Worm (Caenorhabditis elegans) whole organism, late embryonic: Measurements from ENCODE around the gene M60.7.

Experiments
- C08G9.2 ChIP-seq: sonication (generic microtip); optimal IDR thresholded peaks from 2 replicates; lab custom pipeline; 2016; ENCODE audit warnings: mild to moderate bottlenecking, missing genetic modification characterization, moderate library complexity, missing compliant biosample characterization
- F13H6.1 ChIP-seq: sonication (generic microtip); optimal IDR thresholded peaks from 2 replicates; lab custom pipeline; 2016; ENCODE audit warnings: missing genetic modification characterization, missing compliant biosample characterization
- K02D7.2 ChIP-seq: sonication (generic microtip); optimal IDR thresholded peaks from 2 replicates; lab custom pipeline; 2017; ENCODE audit warnings: mild to moderate bottlenecking, missing genetic modification characterization, missing compliant biosample characterization
- K09A11.1 ChIP-seq: sonication (generic microtip); optimal IDR thresholded peaks from 2 replicates; lab custom pipeline; 2017; ENCODE audit warnings: antibody characterized with exemption, mild to moderate bottlenecking, missing genetic modification characterization, missing compliant biosample characterization; ENCODE audit not compliant: insufficient read depth
- ceh-18 ChIP-seq: sonication (generic microtip); optimal IDR thresholded peaks from 2 replicates; lab custom pipeline; 2016; ENCODE audit warnings: missing genetic modification characterization, missing compliant biosample characterization
- ceh-2 ChIP-seq: sonication (generic microtip); optimal IDR thresholded peaks from 2 replicates; lab custom pipeline; 2016; ENCODE audit warnings: missing genotype, missing genetic modification characterization, missing compliant biosample characterization
- ceh-24 ChIP-seq: sonication (generic microtip); optimal IDR thresholded peaks from 2 replicates; lab custom pipeline; 2016; ENCODE audit warnings: mild to moderate bottlenecking, missing genetic modification characterization, missing compliant biosample characterization
- ceh-30 ChIP-seq: fragments of 150-350 bp; optimal IDR thresholded peaks from 2 replicates; lab custom pipeline; 2014; ENCODE audit warnings: missing biosample characterization, missing genetic modification characterization
- ceh-34 ChIP-seq: sonication (generic microtip); optimal IDR thresholded peaks from 2 replicates; lab custom pipeline; 2016; ENCODE audit warnings: mild to moderate bottlenecking, missing genetic modification characterization, missing compliant biosample characterization
- ceh-45 ChIP-seq: fragments of 200-800 bp; sonication (Bioruptor generic); IDR thresholded peaks from 2 replicates; pipeline ENCODE4 v1.3.6; 2022; ENCODE audit warnings: missing genetic modification reagents, missing genetic modification characterization, missing compliant biosample characterization
- ceh-6 ChIP-seq: fragments of 200-800 bp; sonication (Bioruptor generic); optimal IDR thresholded peaks from 2 replicates; lab custom pipeline; 2018; ENCODE audit warnings: mild to moderate bottlenecking, missing genetic modification characterization, missing compliant biosample characterization
- che-1 ChIP-seq: sonication (generic microtip); optimal IDR thresholded peaks from 2 replicates; lab custom pipeline; 2016; ENCODE audit warnings: mild to moderate bottlenecking, missing genetic modification characterization, missing compliant biosample characterization
- dmd-4 ChIP-seq: sonication (generic microtip); optimal IDR thresholded peaks from 2 replicates; lab custom pipeline; 2016; ENCODE audit warnings: borderline replicate concordance, missing genetic modification characterization, missing compliant biosample characterization
- elt-4 ChIP-seq: sonication (generic microtip); optimal IDR thresholded peaks from 2 replicates; lab custom pipeline; 2016; ENCODE audit warnings: missing genetic modification characterization, missing compliant biosample characterization
- ets-4 ChIP-seq: sonication (generic microtip); optimal IDR thresholded peaks from 2 replicates; lab custom pipeline; 2016; ENCODE audit warnings: missing genetic modification characterization, missing compliant biosample characterization
- eyg-1 ChIP-seq: sonication (generic microtip); optimal IDR thresholded peaks from 2 replicates; lab custom pipeline; 2016; ENCODE audit warnings: missing genotype, missing genetic modification characterization, missing compliant biosample characterization
- fax-1 ChIP-seq: sonication (generic microtip); optimal IDR thresholded peaks from 2 replicates; lab custom pipeline; 2016; ENCODE audit warnings: missing genotype, missing genetic modification characterization, missing compliant biosample characterization
- hlh-15 ChIP-seq: sonication (generic microtip); optimal IDR thresholded peaks from 2 replicates; lab custom pipeline; 2016; ENCODE audit warnings: missing genetic modification characterization, missing compliant biosample characterization
- hlh-6 ChIP-seq: sonication (generic microtip); optimal IDR thresholded peaks from 2 replicates; lab custom pipeline; 2016; ENCODE audit warnings: missing genotype, missing genetic modification characterization, missing compliant biosample characterization
- hlh-8 ChIP-seq: sonication (generic microtip); optimal IDR thresholded peaks from 2 replicates; lab custom pipeline; 2016; ENCODE audit warnings: missing genotype, missing genetic modification characterization, missing compliant biosample characterization
- lim-6 ChIP-seq: sonication (generic microtip); optimal IDR thresholded peaks from 2 replicates; lab custom pipeline; 2016; ENCODE audit warnings: missing genetic modification characterization, missing compliant biosample characterization
- lin-11 ChIP-seq: fragments of 200-800 bp; sonication (Bioruptor generic); optimal IDR thresholded peaks from 2 replicates; lab custom pipeline; 2018; ENCODE audit warnings: mild to moderate bottlenecking, missing genetic modification characterization, missing compliant biosample characterization
- madf-2 ChIP-seq: sonication (generic microtip); optimal IDR thresholded peaks from 2 replicates; lab custom pipeline; 2017; ENCODE audit warnings: missing genetic modification characterization, missing compliant biosample characterization
- mec-3 ChIP-seq: sonication (generic microtip); optimal IDR thresholded peaks from 2 replicates; lab custom pipeline; 2016; ENCODE audit warnings: borderline replicate concordance, missing genetic modification characterization, missing compliant biosample characterization
- nfya-1 ChIP-seq: sonication (generic microtip); optimal IDR thresholded peaks from 2 replicates; lab custom pipeline; 2017; ENCODE audit warnings: missing genetic modification characterization, mild to moderate bottlenecking, missing compliant biosample characterization, antibody characterized with exemption, moderate library complexity
- npax-4 ChIP-seq: sonication (generic microtip); optimal IDR thresholded peaks from 2 replicates; lab custom pipeline; 2016; ENCODE audit warnings: missing genetic modification characterization, missing compliant biosample characterization
- pag-3 ChIP-seq: sonication (generic microtip); optimal IDR thresholded peaks from 2 replicates; lab custom pipeline; 2016; ENCODE audit warnings: missing compliant biosample characterization, missing genetic modification characterization, borderline replicate concordance
- pax-1 ChIP-seq: fragments of 150-350 bp; optimal IDR thresholded peaks from 2 replicates; lab custom pipeline; 2014; ENCODE audit warnings: missing biosample characterization, missing genetic modification characterization
- pha-4 ChIP-seq: fragments of 150-350 bp; optimal IDR thresholded peaks from 2 replicates; lab custom pipeline; 2018; ENCODE audit warnings: missing biosample characterization, missing genetic modification reagents, missing genetic modification characterization
- pqm-1 ChIP-seq: sonication (generic microtip); optimal IDR thresholded peaks from 2 replicates; lab custom pipeline; 2016; ENCODE audit warnings: missing genetic modification characterization, missing compliant biosample characterization
- ref-2 ChIP-seq: sonication (generic microtip); optimal IDR thresholded peaks from 2 replicates; lab custom pipeline; 2016; ENCODE audit warnings: missing genetic modification characterization, missing compliant biosample characterization
- sdc-2 ChIP-seq: sonication (generic microtip); optimal IDR thresholded peaks from 2 replicates; lab custom pipeline; 2016; ENCODE audit warnings: missing genotype, missing genetic modification characterization, missing compliant biosample characterization
- sox-4 ChIP-seq: sonication (generic microtip); optimal IDR thresholded peaks from 2 replicates; lab custom pipeline; 2017; ENCODE audit warnings: mild to moderate bottlenecking, missing genetic modification characterization, inconsistent platforms, missing compliant biosample characterization
- syd-9 ChIP-seq: sonication (generic microtip); optimal IDR thresholded peaks from 2 replicates; lab custom pipeline; 2016; ENCODE audit warnings: mild to moderate bottlenecking, missing genetic modification characterization, moderate library complexity, missing compliant biosample characterization
- ttx-3 ChIP-seq: sonication (generic microtip); optimal IDR thresholded peaks from 2 replicates; lab custom pipeline; 2016; ENCODE audit warnings: missing genetic modification reagents, missing genetic modification characterization, missing compliant biosample characterization
- unc-3 ChIP-seq, 2 experiments: fragments of 200-800 bp in 1 of 2; sonication (Bioruptor generic) in 1 of 2; sonication (generic microtip) in 1 of 2; conservative IDR thresholded peaks in 1 of 2; optimal IDR thresholded peaks in 1 of 2; 2 replicates each; pipeline versions ENCODE4 v1.3.6 to Lab custom; 2016 to 2022; ENCODE audit warnings: missing compliant biosample characterization in 2 of 2, missing genetic modification characterization in 2 of 2, missing genetic modification reagents in 1 of 2
- unc-42 ChIP-seq: sonication (generic microtip); optimal IDR thresholded peaks from 2 replicates; lab custom pipeline; 2016; ENCODE audit warnings: missing genotype, missing genetic modification characterization, missing compliant biosample characterization
- unc-86 ChIP-seq: sonication (generic microtip); optimal IDR thresholded peaks from 2 replicates; lab custom pipeline; 2016; ENCODE audit warnings: missing genetic modification characterization, missing compliant biosample characterization
- zip-5 ChIP-seq: sonication (generic microtip); optimal IDR thresholded peaks from 2 replicates; lab custom pipeline; 2016; ENCODE audit warnings: missing genetic modification characterization, missing compliant biosample characterization
- ztf-16 ChIP-seq: sonication (generic microtip); optimal IDR thresholded peaks from 2 replicates; lab custom pipeline; 2017; ENCODE audit warnings: missing genetic modification characterization, missing compliant biosample characterization

M60.7 gene

ce11 chrX:8224916-8225315 is 36.1 kb downstream of the M60.7 start, which contains the start of gene K02A6.2:
K02A6.2 (minus strand) TSS chrX:8225016.
- TF ChIP-seq ref-2 (tag; lab: Kevin White, UChicago), result no peak
- TF ChIP-seq sdc-2 (tag; lab: Kevin White, UChicago), result no peak
- no peak for TF ChIP-seq hlh-15 (tag; lab: Kevin White, UChicago)
- TF ChIP-seq che-1 (tag; lab: Kevin White, UChicago), result no peak
- TF ChIP-seq ceh-6 (GFP tag; lab: Kevin White, UChicago), result no peak
- no peak for TF ChIP-seq eyg-1 (tag; lab: Kevin White, UChicago)
- TF ChIP-seq madf-2 (tag; lab: Kevin White, UChicago), result no peak
- TF ChIP-seq K02D7.2 (tag; lab: Kevin White, UChicago), result no peak
- no peak for TF ChIP-seq mec-3 (tag; lab: Kevin White, UChicago)
- no peak for TF ChIP-seq hlh-6
- no peak for TF ChIP-seq ceh-45 (GFP tag; lab: Robert Waterston, UW)
- TF ChIP-seq syd-9 (tag; lab: Kevin White, UChicago), result no peak
- TF ChIP-seq pha-4, result no peak
- no peak for TF ChIP-seq unc-86 (tag; lab: Kevin White, UChicago)
- no peak for TF ChIP-seq dmd-4 (tag; lab: Kevin White, UChicago)
- no peak for TF ChIP-seq elt-4
- TF ChIP-seq zip-5 (tag; lab: Kevin White, UChicago), result no peak
- TF ChIP-seq pqm-1 (tag; lab: Kevin White, UChicago), result no peak

ce11 chrX:8219428-8219827 is 41.5 kb downstream of the M60.7 start, which contains the start of gene K02A6.1:
K02A6.1 (plus strand) TSS chrX:8219728.
- no peak for TF ChIP-seq ceh-30 (tag; lab: Kevin White, UChicago)
- TF ChIP-seq ceh-2, result no peak
- TF ChIP-seq F13H6.1, result no peak
- no peak for TF ChIP-seq pax-1 (tag; lab: Kevin White, UChicago)
- no peak for TF ChIP-seq ceh-24 (tag; lab: Kevin White, UChicago)

- TF ChIP-seq lim-6 (tag; lab: Kevin White, UChicago) (no peak), pqm-1 (tag; lab: Kevin White, UChicago) (no peak), fax-1 (tag; lab: Kevin White, UChicago) (no peak), eyg-1 (tag; lab: Kevin White, UChicago) (no peak), hlh-15 (tag; lab: Kevin White, UChicago) (no peak), nfya-1 (tag; lab: Kevin White, UChicago) (no peak), ceh-18 (tag; lab: Kevin White, UChicago) (no peak), sox-4 (no peak), K02D7.2 (tag; lab: Kevin White, UChicago) (no peak), unc-3 (GFP tag; conservative IDR thresholded peaks at IDR 0.05; lab: Robert Waterston, UW) (no peak), unc-3 (tag; optimal IDR thresholded peaks at IDR 0.05; lab: Kevin White, UChicago) (no peak)
These were observed 42.3 kb downstream of the M60.7 start, which contains the start of gene K02A6.4 for ce11 chrX:8218653-8219052. K02A6.4 (minus strand) TSS chrX:8218753.

ce11 chrX:8216957-8217356 is 44.0 kb downstream of the M60.7 start:
- no peak for TF ChIP-seq unc-86 (tag; lab: Kevin White, UChicago)

ce11 chrX:8214424-8215115 is 46.4 kb downstream of the M60.7 start, which contains the start of gene C47D2.1:
C47D2.1 (plus strand) TSS chrX:8215065.
- TF ChIP-seq npax-4 (tag; lab: Kevin White, UChicago) (no peak), zip-5 (tag; lab: Kevin White, UChicago) (no peak), F13H6.1 (no peak), ets-4 (tag; lab: Kevin White, UChicago) (no peak), C08G9.2 (tag; lab: Kevin White, UChicago) (no peak), hlh-8 (tag; lab: Kevin White, UChicago) (no peak), unc-42 (tag; lab: Kevin White, UChicago) (no peak), lin-11 (tag; lab: Kevin White, UChicago) (no peak), K09A11.1 (tag; lab: Kevin White, UChicago) (no peak), ztf-16 (tag; lab: Kevin White, UChicago) (no peak), ceh-6 (GFP tag; lab: Kevin White, UChicago) (no peak), pag-3 (no peak), lim-6 (tag; lab: Kevin White, UChicago) (no peak), ceh-30 (tag; lab: Kevin White, UChicago) (no peak), ttx-3 (no peak), ceh-34 (tag; lab: Kevin White, UChicago) (no peak), elt-4 (no peak), che-1 (tag; lab: Kevin White, UChicago) (no peak), mec-3 (tag; lab: Kevin White, UChicago) (no peak)
- TF ChIP-seq, all 69 proteins: peak for 0
